Worm (Caenorhabditis elegans): ENCODE data around the gene F45F2.11.

F45F2.11 gene

ce11 chrV:8495965-8496364, 24.7 kb downstream of the F45F2.11 start (continued):
- TF ChIP-seq ets-4 (GFP tag; optimal IDR thresholded peaks at IDR 0.05) (no peak), fkh-3 (tag; optimal IDR thresholded peaks at IDR 0.05) (no peak), ZK185.1 (tag; optimal IDR thresholded peaks at IDR 0.05; ENCODE audit: poor library complexity, severe bottlenecking) (no peak), efl-1 (GFP tag; optimal IDR thresholded peaks at IDR 0.05) (no peak), ceh-40 (GFP tag; IDR thresholded peaks at IDR 0.05) (peak; percentile 63; the same call in 1 of the 2 replicates), akir-1 (GFP tag; optimal IDR thresholded peaks at IDR 0.05) (no peak), attf-5 (GFP tag; optimal IDR thresholded peaks at IDR 0.05) (peak; percentile 43), bed-2 (GFP tag; IDR thresholded peaks at IDR 0.05) (no peak), ekl-4 (GFP tag; IDR thresholded peaks at IDR 0.05) (no peak), snpc-4 (GFP tag; optimal IDR thresholded peaks at IDR 0.05) (peak; percentile 17), snpc-4 (tag; optimal IDR thresholded peaks at IDR 0.05) (peak; percentile 43 to 90 (median 68)), F49E8.2 (tag; optimal IDR thresholded peaks at IDR 0.05; ENCODE audit: insufficient read depth) (peak; percentile 21), snpc-3.4 (tag; optimal IDR thresholded peaks at IDR 0.05) (peak; percentile 34), dpl-1 (GFP tag; optimal IDR thresholded peaks at IDR 0.05) (no peak), Y67H2A.10 (GFP tag; conservative IDR thresholded peaks at IDR 0.05) (peak; percentile 35; the same call in 1 of the 2 replicates), B0035.1 (tag; optimal IDR thresholded peaks at IDR 0.05) (no peak), pha-4 (tag; optimal IDR thresholded peaks at IDR 0.05) (no peak), lir-1 (GFP tag; conservative IDR thresholded peaks at IDR 0.05) (no peak), ztf-28 (GFP tag; IDR thresholded peaks at IDR 0.05) (no peak), egrh-3 (GFP tag; IDR thresholded peaks at IDR 0.05) (no peak), F57C9.4 (tag; optimal IDR thresholded peaks at IDR 0.05) (no peak), zim-3 (tag; optimal IDR thresholded peaks at IDR 0.05) (no peak), ama-1 (optimal IDR thresholded peaks at IDR 0.05) (no peak), ama-1 (GFP tag; optimal IDR thresholded peaks at IDR 0.05) (peak in 1 of 2 experiments; percentile 72), let-607 (tag; optimal IDR thresholded peaks at IDR 0.05) (no peak), xnd-1 (tag; optimal IDR thresholded peaks at IDR 0.05) (no peak), nhr-179 (tag; optimal IDR thresholded peaks at IDR 0.05) (no peak), sea-2 (GFP tag; IDR thresholded peaks at IDR 0.05) (no peak), B0019.2 (GFP tag; conservative IDR thresholded peaks at IDR 0.05) (no peak), lin-40 (tag; optimal IDR thresholded peaks at IDR 0.05) (no peak), ceh-27 (GFP tag; optimal IDR thresholded peaks at IDR 0.05) (peak; percentile 16), athp-1 (tag; optimal IDR thresholded peaks at IDR 0.05) (no peak), C06A6.2 (GFP tag; conservative IDR thresholded peaks at IDR 0.05) (no peak), ceh-79 (tag; optimal IDR thresholded peaks at IDR 0.05) (no peak), rec-8 (tag; optimal IDR thresholded peaks at IDR 0.05) (peak in 1 of 2 experiments; percentile 68), sptf-2 (GFP tag; optimal IDR thresholded peaks at IDR 0.05) (peak; percentile 62), nhr-90 (tag; optimal IDR thresholded peaks at IDR 0.05) (peak; percentile 53), let-526 (GFP tag; IDR thresholded peaks at IDR 0.05) (no peak), rcor-1 (GFP tag; IDR thresholded peaks at IDR 0.05) (no peak), lin-26 (GFP tag; IDR thresholded peaks at IDR 0.05) (peak; percentile 86), lag-1 (GFP tag; IDR thresholded peaks at IDR 0.05) (no peak), T26A5.8 (tag; optimal IDR thresholded peaks at IDR 0.05) (peak; percentile 70), chd-7 (tag; optimal IDR thresholded peaks at IDR 0.05) (no peak), madf-3 (GFP tag; IDR thresholded peaks at IDR 0.05) (no peak), F22D6.2 (tag; optimal IDR thresholded peaks at IDR 0.05) (no peak), mcd-1 (GFP tag; IDR thresholded peaks at IDR 0.05) (no peak), ceh-91 (GFP tag; IDR thresholded peaks at IDR 0.05) (0 out of 2 replicates have a peak, but pooled peaks have one; percentile 36), mes-4 (tag; optimal IDR thresholded peaks at IDR 0.05) (no peak), madf-6 (GFP tag; IDR thresholded peaks at IDR 0.05) (peak; percentile 13; the same call in 1 of the 2 replicates)

All from whole organism, young adult.